Worm (Caenorhabditis elegans) whole organism, midembryonic: ENCODE measurements around the gene C06E4.2.

Source experiments
- flt-1 ChIP-seq: fragments of 200-800 bp; sonication (Bioruptor generic); IDR thresholded peaks from 2 replicates; pipeline ENCODE4 v1.3.6; 2022; ENCODE audit warnings: missing genetic modification characterization, missing compliant biosample characterization
- med-1 ChIP-seq: sonication (generic microtip); optimal IDR thresholded peaks from 2 replicates; lab custom pipeline; 2017; ENCODE audit warnings: missing genetic modification characterization, mild to moderate bottlenecking, missing compliant biosample characterization, antibody characterized with exemption, missing genetic modification reagents; ENCODE audit not compliant: insufficient read depth
- ztf-23 ChIP-seq: fragments of 200-800 bp; sonication (Bioruptor generic); IDR thresholded peaks from 2 replicates; pipeline ENCODE4 v1.3.6; 2022; ENCODE audit warnings: missing genetic modification reagents, missing genetic modification characterization, missing compliant biosample characterization

DNA sequence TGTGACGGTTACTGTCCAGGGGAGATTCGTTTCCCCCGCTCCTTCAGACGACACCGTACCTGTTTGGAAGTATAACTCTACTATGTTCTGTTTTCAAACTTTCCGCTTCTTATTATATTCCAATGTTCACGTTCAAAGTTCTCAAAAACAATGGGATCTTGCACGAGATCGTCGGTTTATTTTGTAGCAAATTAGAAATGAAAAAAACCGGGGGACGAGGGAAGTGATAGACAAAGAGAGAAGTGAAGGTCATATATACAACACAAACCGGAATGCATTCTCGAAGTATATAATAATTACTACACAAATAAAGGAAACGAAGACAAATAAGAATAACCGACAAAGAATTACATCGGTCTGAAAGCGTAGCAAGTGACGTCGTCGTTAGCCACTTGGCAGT, 32.9 kb downstream of the C06E4.2 start:
- no peak for TF ChIP-seq ztf-23
- no peak for TF ChIP-seq med-1 (GFP tag; lab: Kevin White, UChicago)
- no peak for TF ChIP-seq flt-1
